Fruit fly (Drosophila melanogaster) whole organism, wandering third instar larva: ENCODE results near the gene CkIIalpha-i3.
A peak's percentile ranks its signal among the peaks of the same experiment; 100 is the strongest.

Experiments
- Abd-B ChIP-seq: fragments of >200 bp; optimal IDR thresholded peaks from 2 replicates; lab custom pipeline; 2017; ENCODE audit warnings: missing biosample characterization, missing genetic modification characterization
- CG32264 ChIP-seq: fragments of 200-800 bp; sonication (Bioruptor generic); optimal IDR thresholded peaks from 2 replicates; lab custom pipeline; 2016; ENCODE audit warnings: missing biosample characterization, missing genetic modification characterization
- CG9705 ChIP-seq: fragments of 200-800 bp; sonication (Bioruptor generic); optimal IDR thresholded peaks from 2 replicates; lab custom pipeline; 2018; ENCODE audit warnings: missing biosample characterization, mild to moderate bottlenecking, missing genetic modification characterization
- Dif ChIP-seq: fragments of 200-275, 200-300 bp; sonication (Bioruptor generic); optimal IDR thresholded peaks from 2 replicates; lab custom pipeline; 2018; ENCODE audit warnings: missing biosample characterization, missing genetic modification characterization; ENCODE audit not compliant: partially characterized antibody
- GATAd ChIP-seq: sonication (Bioruptor generic); optimal IDR thresholded peaks from 2 replicates; lab custom pipeline; 2016; ENCODE audit warnings: missing biosample characterization, missing genetic modification characterization
- Hnf4 ChIP-seq: fragments of 200-800 bp; sonication (Bioruptor generic); optimal IDR thresholded peaks from 2 replicates; lab custom pipeline; 2016; ENCODE audit warnings: missing biosample characterization, mild to moderate bottlenecking, missing genetic modification characterization
- Hr83 ChIP-seq: fragments of 200-300 bp; sonication (Bioruptor generic); optimal IDR thresholded peaks from 2 replicates; lab custom pipeline; 2016; ENCODE audit warnings: missing biosample characterization, mild to moderate bottlenecking, missing genetic modification characterization, moderate library complexity; ENCODE audit not compliant: poor library complexity, severe bottlenecking
- Jra ChIP-seq: sonication (Bioruptor generic); optimal IDR thresholded peaks from 2 replicates; lab custom pipeline; 2016; ENCODE audit warnings: missing biosample characterization, missing genetic modification characterization
- Mio ChIP-seq: sonication (Bioruptor generic); optimal IDR thresholded peaks from 2 replicates; lab custom pipeline; 2016; ENCODE audit warnings: missing biosample characterization, missing genetic modification characterization
- N ChIP-seq: fragments of >200 bp; optimal IDR thresholded peaks from 2 replicates; lab custom pipeline; 2018; ENCODE audit warnings: missing biosample characterization, missing external identifiers, missing genetic modification characterization
- OdsH ChIP-seq: fragments of 200-800 bp; sonication (Bioruptor generic); optimal IDR thresholded peaks from 2 replicates; lab custom pipeline; 2016; ENCODE audit warnings: missing biosample characterization, mild to moderate bottlenecking, missing genetic modification characterization
- Rel ChIP-seq, 2 experiments: fragments of 200-800 bp; sonication (Bioruptor generic) in 1 of 2; optimal IDR thresholded peaks; 2 replicates in 1 of 2; 3 replicates in 1 of 2; lab custom pipeline; 2016 to 2019; ENCODE audit warnings: mild to moderate bottlenecking in 2 of 2, missing biosample characterization in 2 of 2, missing genetic modification characterization in 2 of 2, moderate library complexity in 1 of 2
- Sp1 ChIP-seq: fragments of 200-800 bp; sonication (Bioruptor generic); optimal IDR thresholded peaks from 3 replicates; lab custom pipeline; 2019; ENCODE audit warnings: missing biosample characterization, mild to moderate bottlenecking, missing genetic modification characterization, moderate library complexity
- Vsx2 ChIP-seq: fragments of 200-300, 225-300 bp; sonication (Bioruptor generic); optimal IDR thresholded peaks from 2 replicates; lab custom pipeline; 2018; ENCODE audit warnings: missing biosample characterization, missing genetic modification characterization; ENCODE audit not compliant: partially characterized antibody
- dl ChIP-seq, 2 experiments: fragments of 175-275, 200-275 bp in 1 of 2; fragments of 200-275 bp in 1 of 2; sonication (Bioruptor generic); optimal IDR thresholded peaks; lab custom pipeline; 2018; ENCODE audit warnings: mild to moderate bottlenecking in 2 of 2, missing biosample characterization in 2 of 2, missing genetic modification characterization in 2 of 2, moderate library complexity in 2 of 2; ENCODE audit not compliant: partially characterized antibody in 2 of 2, insufficient read depth in 1 of 2
- dmrt93B ChIP-seq: fragments of 200-800 bp; sonication (Bioruptor generic); optimal IDR thresholded peaks from 2 replicates; lab custom pipeline; 2018; ENCODE audit warnings: missing biosample characterization, mild to moderate bottlenecking, missing genetic modification characterization
- ey ChIP-seq: fragments of 200-800 bp; sonication (Bioruptor generic); optimal IDR thresholded peaks from 2 replicates; lab custom pipeline; 2016; ENCODE audit warnings: missing biosample characterization, missing genetic modification characterization
- foxo ChIP-seq, 2 experiments: fragments of 200-800 bp; sonication (Bioruptor generic); optimal IDR thresholded peaks; 2 replicates in 1 of 2; 3 replicates in 1 of 2; lab custom pipeline; 2016 to 2017; ENCODE audit warnings: missing biosample characterization in 2 of 2, missing genetic modification characterization in 2 of 2
- fru ChIP-seq: fragments of 200-800 bp; sonication (Bioruptor generic); optimal IDR thresholded peaks from 3 replicates; lab custom pipeline; 2016; ENCODE audit warnings: missing biosample characterization, mild to moderate bottlenecking, missing genetic modification characterization
- lola ChIP-seq: fragments of >200 bp; optimal IDR thresholded peaks from 2 replicates; lab custom pipeline; 2017; ENCODE audit warnings: missing biosample characterization, missing genetic modification characterization
- psq ChIP-seq: fragments of 200-800 bp; sonication (Bioruptor generic); optimal IDR thresholded peaks from 3 replicates; lab custom pipeline; 2017; ENCODE audit warnings: missing biosample characterization, mild to moderate bottlenecking, missing genetic modification characterization, moderate library complexity
- rgr ChIP-seq: fragments of 200-800 bp; sonication (Bioruptor generic); optimal IDR thresholded peaks from 3 replicates; lab custom pipeline; 2016; ENCODE audit warnings: missing biosample characterization, mild to moderate bottlenecking, missing genetic modification characterization
- sage ChIP-seq: fragments of 200-800 bp; sonication (Bioruptor generic); optimal IDR thresholded peaks from 2 replicates; lab custom pipeline; 2016; ENCODE audit warnings: missing biosample characterization, mild to moderate bottlenecking, missing genetic modification characterization
- sv ChIP-seq: fragments of 200-800 bp; sonication (Bioruptor generic); optimal IDR thresholded peaks from 3 replicates; lab custom pipeline; 2016; ENCODE audit warnings: missing biosample characterization, missing genetic modification characterization
- tai ChIP-seq: sonication (Bioruptor generic); optimal IDR thresholded peaks from 2 replicates; lab custom pipeline; 2016; ENCODE audit warnings: missing biosample characterization, missing genetic modification characterization
- usp ChIP-seq: fragments of >200 bp; optimal IDR thresholded peaks from 2 replicates; lab custom pipeline; 2017; ENCODE audit warnings: missing biosample characterization, missing genetic modification characterization
- woc ChIP-seq: sonication (Bioruptor generic); optimal IDR thresholded peaks from 2 replicates; lab custom pipeline; 2016; ENCODE audit warnings: missing biosample characterization, mild to moderate bottlenecking, missing genetic modification characterization

CkIIalpha-i3 gene

DNA sequence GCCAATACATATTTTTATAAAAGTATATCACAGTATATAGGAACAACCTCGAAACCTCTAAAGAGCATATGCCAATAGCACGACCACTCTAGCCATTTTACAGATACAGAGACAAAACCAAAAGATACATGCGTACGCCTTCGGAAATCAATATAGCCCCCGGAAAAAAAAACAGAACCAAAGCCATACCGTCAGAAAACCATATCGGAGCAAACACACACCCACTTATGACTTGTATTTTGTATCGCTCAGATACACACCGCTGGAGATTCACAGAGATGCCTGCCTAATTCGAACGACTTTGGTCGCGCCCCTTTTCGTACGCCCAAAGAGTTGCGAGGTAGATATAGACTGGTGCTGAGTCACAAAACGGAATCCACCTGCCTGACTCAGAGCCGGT, 14.9 kb downstream of the CkIIalpha-i3 start:
- no peak for TF ChIP-seq Hr83
- no peak for TF ChIP-seq dmrt93B
- no peak for TF ChIP-seq N (GFP tag; lab: Kevin White, UChicago)
- no peak for TF ChIP-seq Mio (GFP tag; lab: Kevin White, UChicago)
- TF ChIP-seq GATAd (GFP tag; lab: Kevin White, UChicago): no peak
- no peak for TF ChIP-seq fru (GFP tag; lab: Kevin White, UChicago)
- no peak for TF ChIP-seq dl (GFP tag; optimal IDR thresholded peaks at IDR 0.05; lab: Kevin White, UChicago; ENCODE audit: insufficient read depth in 1 of 2, partially characterized antibody in 2 of 2)
- no peak for TF ChIP-seq Jra (GFP tag; lab: Kevin White, UChicago)
- no peak for TF ChIP-seq lola (GFP tag; lab: Kevin White, UChicago)
- TF ChIP-seq sage: no peak
- no peak for TF ChIP-seq Sp1 (GFP tag; lab: Kevin White, UChicago)
- TF ChIP-seq foxo (GFP tag; optimal IDR thresholded peaks at IDR 0.05; lab: Kevin White, UChicago): no peak
- TF ChIP-seq CG32264 (GFP tag; lab: Kevin White, UChicago): no peak
- TF ChIP-seq OdsH (GFP tag; lab: Kevin White, UChicago): no peak
- no peak for TF ChIP-seq CG9705
- no peak for TF ChIP-seq usp (GFP tag; lab: Kevin White, UChicago)
- no peak for TF ChIP-seq ey
- TF ChIP-seq Abd-B: no peak
- no peak for TF ChIP-seq rgr (GFP tag; lab: Kevin White, UChicago)

DNA sequence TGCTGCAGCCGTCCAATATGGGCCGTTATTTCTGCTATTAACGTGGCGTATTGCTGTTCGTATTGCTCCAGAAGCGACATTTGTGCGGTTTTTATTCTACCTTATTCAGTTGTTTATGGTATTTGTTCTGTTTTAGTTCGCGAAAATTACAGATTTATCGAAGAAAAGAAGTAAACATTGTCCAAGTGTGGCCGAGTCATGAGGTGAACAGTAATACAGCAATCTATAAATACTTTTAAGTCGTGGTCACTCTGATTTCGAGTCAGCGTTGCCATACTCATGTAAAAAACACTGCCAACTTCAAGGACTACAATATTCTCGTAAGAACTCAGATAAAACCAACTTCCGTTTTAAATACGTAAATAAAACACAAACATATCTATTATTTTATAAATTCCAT, 17.7 kb downstream of the CkIIalpha-i3 start, which contains the start of gene Vti1a:
Gene Vti1a (minus strand): TSS at position 221 of the 400 bp plus-strand sequence.
- TF ChIP-seq woc (GFP tag; lab: Kevin White, UChicago) (no peak), Rel (GFP tag; optimal IDR thresholded peaks at IDR 0.05; lab: Kevin White, UChicago) (no peak), Rel (tag; optimal IDR thresholded peaks at IDR 0.05; lab: Kevin White, UChicago) (peak; percentile 31)
- TF ChIP-seq, all 38 proteins: peak for 1

DNA sequence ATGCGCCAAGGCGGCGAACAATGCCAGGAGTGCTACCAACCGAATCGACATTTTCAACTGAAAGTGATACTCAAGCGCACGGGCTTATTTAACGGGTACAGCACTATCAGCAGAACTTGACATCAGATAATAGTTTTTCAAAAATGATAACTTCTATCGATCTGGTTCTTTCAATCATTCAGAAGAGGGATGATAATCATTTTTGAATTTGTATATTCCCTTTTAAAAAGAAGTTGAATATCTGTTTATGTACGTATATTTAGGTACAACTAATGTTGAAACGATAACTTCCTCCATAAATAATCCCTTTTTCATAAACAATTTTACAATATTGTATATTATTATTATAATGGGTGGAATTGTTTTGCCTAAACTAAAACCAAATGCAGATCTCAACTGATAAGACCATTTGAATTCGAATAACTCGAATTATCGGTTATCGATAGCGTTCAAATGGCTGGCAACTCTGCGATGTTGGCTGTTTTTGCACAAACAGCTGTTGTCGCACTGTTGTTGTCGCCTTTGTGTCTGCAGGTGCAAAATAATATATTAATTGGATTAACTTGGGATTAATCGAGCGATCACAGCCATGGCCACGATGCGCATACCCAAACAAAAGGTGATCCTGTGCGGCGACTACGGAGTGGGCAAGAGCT, 20.2 kb downstream of the CkIIalpha-i3 start, which contains the start of the genes CG32483 and RabX6:
Gene CG32483 (minus strand): TSS at position 51 of the 656 bp plus-strand sequence.
Gene RabX6 (plus strand): TSS at position 487 of the 656 bp plus-strand sequence.
- TF ChIP-seq Sp1 (GFP tag; lab: Kevin White, UChicago) (no peak), Hnf4 (no peak), sv (GFP tag; lab: Kevin White, UChicago) (no peak), rgr (GFP tag; lab: Kevin White, UChicago) (no peak), Dif (GFP tag; lab: Kevin White, UChicago) (no peak), woc (GFP tag; lab: Kevin White, UChicago) (no peak), OdsH (GFP tag; lab: Kevin White, UChicago) (no peak), GATAd (GFP tag; lab: Kevin White, UChicago) (no peak), psq (GFP tag; lab: Kevin White, UChicago) (no peak)

- TF ChIP-seq GATAd (GFP tag; lab: Kevin White, UChicago): no peak
- TF ChIP-seq sv (GFP tag; lab: Kevin White, UChicago): no peak
Observed at dm6 chr3L:687858-688257, 22.5 kb downstream of the CkIIalpha-i3 start, which contains the start of gene hiro. hiro (minus strand) TSS chr3L:687958.

- TF ChIP-seq sv (GFP tag; lab: Kevin White, UChicago) (no peak), Sp1 (GFP tag; lab: Kevin White, UChicago) (no peak), Dif (GFP tag; lab: Kevin White, UChicago) (peak; percentile 90), OdsH (GFP tag; lab: Kevin White, UChicago) (no peak), tai (GFP tag; lab: Kevin White, UChicago) (no peak), Vsx2 (peak; percentile 63), dl (GFP tag; optimal IDR thresholded peaks at IDR 0.05; lab: Kevin White, UChicago; ENCODE audit: insufficient read depth in 1 of 2, partially characterized antibody in 2 of 2) (peak in 1 of 2 experiments; percentile 32), Rel (GFP tag; optimal IDR thresholded peaks at IDR 0.05; lab: Kevin White, UChicago) (no peak), Rel (tag; optimal IDR thresholded peaks at IDR 0.05; lab: Kevin White, UChicago) (no peak), rgr (GFP tag; lab: Kevin White, UChicago) (no peak)
Observed at dm6 chr3L:685441-685804, 25.0 kb downstream of the CkIIalpha-i3 start, which contains the start of gene ebd1. ebd1 (minus strand) TSS chr3L:685549.
